Fruit fly (Drosophila melanogaster): ENCODE measurements around the gene CG13625.

CG13625 gene

dm6 chr3R:24571386-24572124, 13.4 kb downstream of the CG13625 start (continued):
- TF ChIP-seq grn (GFP tag; optimal IDR thresholded peaks at IDR 0.05) (no peak), dimm (GFP tag; IDR thresholded peaks at IDR 0.05) (no peak), CG18619 (GFP tag; optimal IDR thresholded peaks at IDR 0.05) (no peak), Xrp1 (GFP tag; IDR thresholded peaks at IDR 0.05) (peak; percentile 20; the same call in 1 of the 2 replicates), CG12236 (GFP tag; optimal IDR thresholded peaks at IDR 0.05) (no peak), da (GFP tag; optimal IDR thresholded peaks at IDR 0.05) (no peak), Ada2b (GFP tag; IDR thresholded peaks at IDR 0.05) (no peak), shn (GFP tag; optimal IDR thresholded peaks at IDR 0.05) (no peak), jing (GFP tag; optimal IDR thresholded peaks at IDR 0.05) (no peak), exex (tag; optimal IDR thresholded peaks at IDR 0.05) (peak; percentile 93), sens (GFP tag) (peak; percentile 52), Drgx (GFP tag; IDR thresholded peaks at IDR 0.05) (peak; percentile 23; the same call in 1 of the 2 replicates), fd3F (GFP tag; optimal IDR thresholded peaks at IDR 0.05) (no peak), abd-A (tag; optimal IDR thresholded peaks at IDR 0.05) (peak; percentile 86), pan (optimal IDR thresholded peaks at IDR 0.05) (no peak), pan (GFP tag; optimal IDR thresholded peaks at IDR 0.05 in 1 of 2, IDR thresholded peaks at IDR 0.05 in 1 of 2) (peak in 1 of 2 experiments; percentile 35), CG12769 (tag; optimal IDR thresholded peaks at IDR 0.05) (peak; percentile 51), cato (GFP tag; optimal IDR thresholded peaks at IDR 0.05; ENCODE audit: borderline replicate concordance) (no peak), CG1832 (GFP tag; optimal IDR thresholded peaks at IDR 0.05) (no peak), mirr (GFP tag; optimal IDR thresholded peaks at IDR 0.05) (peak; percentile 92), CG7786 (GFP tag; optimal IDR thresholded peaks at IDR 0.05) (no peak), Nf-YA (GFP tag; IDR thresholded peaks at IDR 0.05) (no peak), mld (GFP tag; IDR thresholded peaks at IDR 0.05; ENCODE audit: partially characterized antibody) (0 out of 3 replicates have a peak, but pooled peaks have one; percentile 13), CG9437 (GFP tag; optimal IDR thresholded peaks at IDR 0.05) (no peak), CG6175 (GFP tag; IDR thresholded peaks at IDR 0.05) (no peak), CG13894 (tag; optimal IDR thresholded peaks at IDR 0.05) (peak; percentile 30), az2 (GFP tag; optimal IDR thresholded peaks at IDR 0.05) (no peak), yki (optimal IDR thresholded peaks at IDR 0.05) (peak; percentile 35), CG2120 (GFP tag; optimal IDR thresholded peaks at IDR 0.05) (no peak), Dip3 (GFP tag; optimal IDR thresholded peaks at IDR 0.05) (no peak), CG9932 (GFP tag; IDR thresholded peaks at IDR 0.05) (no peak), CG18476 (GFP tag; optimal IDR thresholded peaks at IDR 0.05) (no peak), pb (GFP tag; optimal IDR thresholded peaks at IDR 0.05) (no peak), CG30431 (GFP tag; optimal IDR thresholded peaks at IDR 0.05) (no peak)

- TF ChIP-seq zen2 (GFP tag; IDR thresholded peaks at IDR 0.05; ENCODE audit: partially characterized antibody) (no peak), CG9817 (tag; optimal IDR thresholded peaks at IDR 0.05) (no peak), pzg (GFP tag; optimal IDR thresholded peaks at IDR 0.05) (no peak), oc (tag; optimal IDR thresholded peaks at IDR 0.05) (peak; percentile 63), mirr (GFP tag; optimal IDR thresholded peaks at IDR 0.05) (peak; percentile 32), jing (GFP tag; optimal IDR thresholded peaks at IDR 0.05) (no peak), CG3407 (GFP tag; optimal IDR thresholded peaks at IDR 0.05) (no peak), jigr1 (GFP tag; IDR thresholded peaks at IDR 0.05) (no peak), tna (GFP tag; IDR thresholded peaks at IDR 0.05; ENCODE audit: partially characterized antibody) (no peak), CG10147 (GFP tag; optimal IDR thresholded peaks at IDR 0.05) (peak; percentile 7), Sox100B (GFP tag; optimal IDR thresholded peaks at IDR 0.05) (no peak), CG15269 (tag; optimal IDR thresholded peaks at IDR 0.05) (peak; percentile 41), jumu (GFP tag; optimal IDR thresholded peaks at IDR 0.05) (no peak), CG11504 (tag; optimal IDR thresholded peaks at IDR 0.05) (no peak), CG4730 (GFP tag; IDR thresholded peaks at IDR 0.05) (no peak), otp (GFP tag; IDR thresholded peaks at IDR 0.05) (0 out of 3 replicates have a peak, but pooled peaks have one; percentile 26), CG7786 (GFP tag; optimal IDR thresholded peaks at IDR 0.05) (no peak), ftz-f1 (GFP tag; optimal IDR thresholded peaks at IDR 0.05) (no peak), TFAM (GFP tag; optimal IDR thresholded peaks at IDR 0.05) (no peak)
Measured at dm6 chr3R:24569669-24570349, 15.2 kb downstream of the CG13625 start.

Measured in whole organism, embryonic.